Worm (Caenorhabditis elegans) whole organism, early embryonic: ENCODE data around the gene hlh-19.

Source experiments
- B0310.2 ChIP-seq: sonication (generic microtip); optimal IDR thresholded peaks from 2 replicates; lab custom pipeline; 2016; ENCODE audit warnings: mild to moderate bottlenecking, missing genetic modification characterization, missing compliant biosample characterization
- ama-1 ChIP-seq: fragments of 150-350 bp; optimal IDR thresholded peaks from 2 replicates; lab custom pipeline; 2014
- ceh-36 ChIP-seq: sonication (generic microtip); optimal IDR thresholded peaks from 2 replicates; lab custom pipeline; 2016; ENCODE audit warnings: missing genetic modification characterization, inconsistent platforms, missing compliant biosample characterization
- ets-7 ChIP-seq: sonication (generic microtip); optimal IDR thresholded peaks from 2 replicates; lab custom pipeline; 2016; ENCODE audit warnings: missing genotype, missing genetic modification characterization, missing compliant biosample characterization
- flt-1 ChIP-seq: fragments of 200-800 bp; sonication (Bioruptor generic); IDR thresholded peaks from 2 replicates; pipeline ENCODE4 v1.3.6; 2022; ENCODE audit warnings: missing genetic modification characterization, missing compliant biosample characterization
- pes-1 ChIP-seq: fragments of 200-800 bp; sonication (Bioruptor generic); IDR thresholded peaks from 2 replicates; pipeline ENCODE4 v1.3.6; 2022; ENCODE audit warnings: missing genetic modification reagents, missing genetic modification characterization, missing compliant biosample characterization
- scrt-1 ChIP-seq: fragments of 200-800 bp; sonication (Bioruptor generic); IDR thresholded peaks from 2 replicates; pipeline ENCODE4 v1.3.6; 2022; ENCODE audit warnings: missing genetic modification characterization, missing compliant biosample characterization

DNA sequence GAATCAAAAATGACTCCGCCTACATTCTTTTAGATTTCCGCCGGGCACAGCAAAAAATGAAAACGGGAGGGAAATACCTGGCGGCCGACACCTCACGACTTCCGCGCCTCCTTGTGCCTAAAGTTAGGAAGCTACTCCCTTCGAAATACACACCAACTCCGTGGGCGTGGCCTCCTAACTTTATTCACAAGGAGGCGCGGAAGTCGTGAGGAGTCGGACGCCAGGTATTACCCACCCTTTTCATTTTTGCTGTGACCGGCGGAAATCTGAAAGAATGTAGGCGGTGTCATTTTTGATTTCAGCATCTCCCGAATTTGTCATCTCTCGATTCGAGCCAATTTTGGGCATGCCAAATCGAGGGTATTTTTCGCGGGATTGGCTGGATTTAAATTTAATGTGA, 19.0 kb downstream of the hlh-19 start:
- TF ChIP-seq ama-1 (lab: Kevin White, UChicago) (no peak), flt-1 (GFP tag; lab: Robert Waterston, UW) (no peak), ceh-36 (tag; lab: Kevin White, UChicago) (no peak), B0310.2 (tag; lab: Kevin White, UChicago) (no peak), scrt-1 (no peak), pes-1 (GFP tag; lab: Robert Waterston, UW) (no peak), ets-7 (tag; lab: Kevin White, UChicago) (no peak)
